Fruit fly (Drosophila melanogaster) whole organism, embryonic: ENCODE measurements around the gene Hr78.

Experiments
- Antp ChIP-seq: fragments of 200-800 bp; sonication (Bioruptor generic); optimal IDR thresholded peaks from 3 replicates; lab custom pipeline; 2016; ENCODE audit warnings: missing biosample characterization, missing genetic modification characterization
- B-H2 ChIP-seq: fragments of 200-800 bp; sonication (Bioruptor generic); optimal IDR thresholded peaks from 2 replicates; lab custom pipeline; 2018; ENCODE audit warnings: missing biosample characterization, mild to moderate bottlenecking, missing genetic modification characterization
- CG11695 ChIP-seq: fragments of 200-800 bp; sonication (Bioruptor generic); IDR thresholded peaks from 3 replicates; pipeline ENCODE4 v1.3.6; 2022; ENCODE audit warnings: missing biosample characterization, missing genetic modification characterization
- CG12155 ChIP-seq: fragments of 200-800 bp; sonication (Bioruptor generic); optimal IDR thresholded peaks from 3 replicates; lab custom pipeline; 2016; ENCODE audit warnings: missing biosample characterization, missing genetic modification characterization
- CG12391 ChIP-seq: fragments of 200-800 bp; sonication (Bioruptor generic); optimal IDR thresholded peaks from 3 replicates; lab custom pipeline; 2018; ENCODE audit warnings: missing biosample characterization, mild to moderate bottlenecking, missing genetic modification characterization, moderate library complexity
- CG12942 ChIP-seq: fragments of 200-800 bp; sonication (Bioruptor generic); optimal IDR thresholded peaks from 3 replicates; lab custom pipeline; 2016; ENCODE audit warnings: missing biosample characterization, missing genetic modification characterization
- CG14860 ChIP-seq: fragments of 200-800 bp; sonication (Bioruptor generic); IDR thresholded peaks from 3 replicates; pipeline ENCODE4 v1.3.6; 2022; ENCODE audit warnings: missing biosample characterization, missing genetic modification characterization; ENCODE audit not compliant: partially characterized antibody
- CG15269 ChIP-seq: fragments of 200-800 bp; sonication (Bioruptor generic); optimal IDR thresholded peaks from 2 replicates; lab custom pipeline; 2018; ENCODE audit warnings: missing biosample characterization, mild to moderate bottlenecking, missing genetic modification characterization, moderate library complexity
- CG17385 ChIP-seq: fragments of 200-800 bp; sonication (Bioruptor generic); optimal IDR thresholded peaks from 3 replicates; lab custom pipeline; 2018; ENCODE audit warnings: missing biosample characterization, mild to moderate bottlenecking, missing genetic modification characterization
- CG17568 ChIP-seq: fragments of 200-800 bp; sonication (Bioruptor generic); optimal IDR thresholded peaks from 2 replicates; lab custom pipeline; 2018; ENCODE audit warnings: missing biosample characterization, mild to moderate bottlenecking, missing genetic modification characterization, moderate library complexity
- CG17802 ChIP-seq: fragments of 200-800 bp; sonication (Bioruptor generic); optimal IDR thresholded peaks from 2 replicates; lab custom pipeline; 2018; ENCODE audit warnings: missing biosample characterization, mild to moderate bottlenecking, missing genetic modification characterization, moderate library complexity
- CG18619 ChIP-seq: fragments of 200-800 bp; sonication (Bioruptor generic); optimal IDR thresholded peaks from 3 replicates; lab custom pipeline; 2017; ENCODE audit warnings: missing biosample characterization, mild to moderate bottlenecking, missing genetic modification characterization
- CG2678 ChIP-seq: fragments of 200-800 bp; sonication (Bioruptor generic); optimal IDR thresholded peaks from 3 replicates; lab custom pipeline; 2019; ENCODE audit warnings: missing biosample characterization, mild to moderate bottlenecking, missing genetic modification characterization, moderate library complexity
- CG4424 ChIP-seq: fragments of 200-800 bp; sonication (Bioruptor generic); optimal IDR thresholded peaks from 3 replicates; lab custom pipeline; 2016; ENCODE audit warnings: missing biosample characterization, missing genetic modification characterization
- CG4617 ChIP-seq: fragments of 200-800 bp; sonication (Bioruptor generic); optimal IDR thresholded peaks from 3 replicates; lab custom pipeline; 2016; ENCODE audit warnings: missing biosample characterization, missing genetic modification characterization, borderline replicate concordance
- CG4730 ChIP-seq: fragments of 200-800 bp; sonication (Bioruptor generic); IDR thresholded peaks from 2 replicates; pipeline ENCODE4 v1.3.6; 2022; ENCODE audit warnings: missing biosample characterization, missing genetic modification characterization
- CG5953 ChIP-seq: fragments of 200-800 bp; sonication (Bioruptor generic); IDR thresholded peaks from 2 replicates; pipeline ENCODE4 v1.3.6; 2022; ENCODE audit warnings: missing biosample characterization, missing genetic modification characterization
- CG7963 ChIP-seq: fragments of 200-800 bp; sonication (Bioruptor generic); IDR thresholded peaks from 3 replicates; pipeline ENCODE4 v1.3.6; 2022; ENCODE audit warnings: missing biosample characterization, missing genetic modification characterization; ENCODE audit not compliant: partially characterized antibody
- CG8359 ChIP-seq: fragments of 200-800 bp; sonication (Bioruptor generic); optimal IDR thresholded peaks from 2 replicates; lab custom pipeline; 2017; ENCODE audit warnings: missing biosample characterization, mild to moderate bottlenecking, missing genetic modification characterization, borderline replicate concordance
- CTCF ChIP-seq: fragments of 200-800 bp; sonication (Bioruptor generic); optimal IDR thresholded peaks from 2 replicates; lab custom pipeline; 2017; ENCODE audit warnings: missing biosample characterization, mild to moderate bottlenecking, missing genetic modification characterization, moderate library complexity
- Dp ChIP-seq: fragments of 200-800 bp; sonication (Bioruptor generic); optimal IDR thresholded peaks from 2 replicates; lab custom pipeline; 2018; ENCODE audit warnings: missing biosample characterization, mild to moderate bottlenecking, missing genetic modification characterization, moderate library complexity
- GATAe ChIP-seq: fragments of 200-800 bp; sonication (Bioruptor generic); conservative IDR thresholded peaks from 2 replicates; pipeline ENCODE4 v1.3.6; 2022; ENCODE audit warnings: missing biosample characterization, missing genetic modification characterization
- H2.0 ChIP-seq: fragments of 200-800 bp; sonication (Bioruptor generic); IDR thresholded peaks from 2 replicates; pipeline ENCODE4 v1.3.6; 2022; ENCODE audit warnings: missing biosample characterization, missing genetic modification characterization
- Hsf ChIP-seq: fragments of 200-800 bp; sonication (Bioruptor generic); optimal IDR thresholded peaks from 3 replicates; lab custom pipeline; 2016; ENCODE audit warnings: missing biosample characterization, missing genetic modification characterization
- Nf-YA ChIP-seq: fragments of 200-800 bp; sonication (Bioruptor generic); IDR thresholded peaks from 2 replicates; pipeline ENCODE4 v1.3.6; 2022; ENCODE audit warnings: missing biosample characterization, missing genetic modification characterization
- Nf-YB ChIP-seq: fragments of 200-800 bp; sonication (Bioruptor generic); optimal IDR thresholded peaks from 3 replicates; lab custom pipeline; 2019; ENCODE audit warnings: missing biosample characterization, mild to moderate bottlenecking, missing genetic modification characterization, moderate library complexity
- Sry-β ChIP-seq: fragments of 200-800 bp; sonication (Bioruptor generic); optimal IDR thresholded peaks from 2 replicates; lab custom pipeline; 2018; ENCODE audit warnings: missing biosample characterization, mild to moderate bottlenecking, missing genetic modification characterization, moderate library complexity
- ab ChIP-seq: fragments of 200-800 bp; sonication (Bioruptor generic); optimal IDR thresholded peaks from 2 replicates; lab custom pipeline; 2016; ENCODE audit warnings: missing biosample characterization, missing genetic modification characterization
- ac ChIP-seq: fragments of 200-800 bp; sonication (Bioruptor generic); optimal IDR thresholded peaks from 3 replicates; lab custom pipeline; 2017; ENCODE audit warnings: missing biosample characterization, mild to moderate bottlenecking, missing genetic modification characterization
- bsh ChIP-seq, 2 experiments: fragments of 200-800 bp; sonication (Bioruptor generic); optimal IDR thresholded peaks; 2 replicates each; lab custom pipeline; 2017 to 2018; ENCODE audit warnings: mild to moderate bottlenecking in 2 of 2, missing biosample characterization in 2 of 2, missing genetic modification characterization in 2 of 2, moderate library complexity in 1 of 2
- cg ChIP-seq: fragments of 200-800 bp; sonication (Bioruptor generic); optimal IDR thresholded peaks from 3 replicates; lab custom pipeline; 2019; ENCODE audit warnings: missing biosample characterization, mild to moderate bottlenecking, missing genetic modification characterization, moderate library complexity
- corto ChIP-seq: fragments of 200-800 bp; sonication (Bioruptor generic); optimal IDR thresholded peaks from 2 replicates; lab custom pipeline; 2016; ENCODE audit warnings: missing biosample characterization, mild to moderate bottlenecking, missing genetic modification characterization, moderate library complexity
- croc ChIP-seq: fragments of 200-800 bp; sonication (Bioruptor generic); conservative IDR thresholded peaks from 3 replicates; pipeline ENCODE4 v1.3.6; 2022; ENCODE audit warnings: missing biosample characterization, missing genetic modification characterization
- crol ChIP-seq: fragments of 200-800 bp; sonication (Bioruptor generic); IDR thresholded peaks from 2 replicates; pipeline ENCODE4 v1.3.6; 2022; ENCODE audit warnings: missing biosample characterization, missing genetic modification characterization
- ems ChIP-seq: fragments of 200-800 bp; sonication (Bioruptor generic); optimal IDR thresholded peaks from 3 replicates; lab custom pipeline; 2016; ENCODE audit warnings: missing biosample characterization, missing genetic modification characterization
- fd102C ChIP-seq: fragments of 200-800 bp; sonication (Bioruptor generic); optimal IDR thresholded peaks from 2 replicates; lab custom pipeline; 2018; ENCODE audit warnings: missing biosample characterization, mild to moderate bottlenecking, missing genetic modification characterization, moderate library complexity
- fd96Cb ChIP-seq: fragments of 200-800 bp; sonication (Bioruptor generic); optimal IDR thresholded peaks from 2 replicates; lab custom pipeline; 2018; ENCODE audit warnings: missing biosample characterization, mild to moderate bottlenecking, missing genetic modification characterization, moderate library complexity
- fu2 ChIP-seq: fragments of 200-800 bp; sonication (Bioruptor generic); optimal IDR thresholded peaks from 2 replicates; lab custom pipeline; 2016; ENCODE audit warnings: missing biosample characterization, missing genetic modification characterization
- ind ChIP-seq: fragments of 200-800 bp; sonication (Bioruptor generic); optimal IDR thresholded peaks from 3 replicates; lab custom pipeline; 2016; ENCODE audit warnings: missing biosample characterization, missing genetic modification characterization
- insv ChIP-seq, 2 experiments: fragments of 200-800 bp; sonication (Bioruptor generic); optimal IDR thresholded peaks; 3 replicates each; lab custom pipeline; 2016 to 2018; ENCODE audit warnings: missing biosample characterization in 2 of 2, missing genetic modification characterization in 2 of 2
- lmd ChIP-seq: fragments of 200-800 bp; sonication (Bioruptor generic); IDR thresholded peaks from 2 replicates; pipeline ENCODE4 v1.3.6; 2022; ENCODE audit warnings: missing biosample characterization, missing genetic modification characterization
- mam ChIP-seq: fragments of 200-800 bp; sonication (Bioruptor generic); optimal IDR thresholded peaks from 3 replicates; lab custom pipeline; 2016; ENCODE audit warnings: missing biosample characterization, missing genetic modification characterization
- nau ChIP-seq: fragments of 200-800 bp; sonication (Bioruptor generic); optimal IDR thresholded peaks from 3 replicates; lab custom pipeline; 2017; ENCODE audit warnings: missing biosample characterization, mild to moderate bottlenecking, missing genetic modification characterization, missing genetic modification reagents
- phol ChIP-seq: fragments of 200-800 bp; sonication (Bioruptor generic); optimal IDR thresholded peaks from 3 replicates; lab custom pipeline; 2018; ENCODE audit warnings: missing biosample characterization, mild to moderate bottlenecking, missing genetic modification characterization, moderate library complexity
- run ChIP-seq: fragments of 200-800 bp; sonication (Bioruptor generic); optimal IDR thresholded peaks from 3 replicates; lab custom pipeline; 2018; ENCODE audit warnings: missing biosample characterization, mild to moderate bottlenecking, missing genetic modification characterization
- scrt ChIP-seq: fragments of 200-800 bp; sonication (Bioruptor generic); optimal IDR thresholded peaks from 2 replicates; lab custom pipeline; 2018; ENCODE audit warnings: missing biosample characterization, mild to moderate bottlenecking, missing genetic modification characterization, moderate library complexity
- sob ChIP-seq: fragments of 200-800 bp; sonication (Bioruptor generic); IDR thresholded peaks from 2 replicates; pipeline ENCODE4 v1.3.6; 2022; ENCODE audit warnings: missing biosample characterization, missing genetic modification characterization
- stc ChIP-seq: fragments of 200-800 bp; sonication (Bioruptor generic); IDR thresholded peaks from 2 replicates; pipeline ENCODE4 v1.3.6; 2022; ENCODE audit warnings: missing biosample characterization, missing genetic modification characterization
- tin ChIP-seq: fragments of 200-800 bp; sonication (Bioruptor generic); optimal IDR thresholded peaks from 3 replicates; lab custom pipeline; 2016; ENCODE audit warnings: missing biosample characterization, missing genetic modification characterization
- trem ChIP-seq: fragments of 200-800 bp; optimal IDR thresholded peaks from 3 replicates; lab custom pipeline; 2019; ENCODE audit warnings: missing biosample characterization, mild to moderate bottlenecking, missing genetic modification characterization, moderate library complexity
- zen2 ChIP-seq: fragments of 200-800 bp; sonication (Bioruptor generic); IDR thresholded peaks from 3 replicates; pipeline ENCODE4 v1.3.6; 2022; ENCODE audit warnings: missing biosample characterization, missing genetic modification characterization; ENCODE audit not compliant: partially characterized antibody

The Hr78 gene

dm6 chr3L:21453623-21454022 lies 43.7 kb downstream of the Hr78 start (continued):
- TF ChIP-seq zen2 (GFP tag; lab: Robert Waterston, UW) (no peak), ems (GFP tag; lab: Kevin White, UChicago) (peak; percentile 41), Sry-β (GFP tag; lab: Kevin White, UChicago) (no peak), CG12391 (tag; lab: Kevin White, UChicago) (peak; percentile 75), CG18619 (GFP tag; lab: Kevin White, UChicago) (peak; percentile 9), B-H2 (no peak), CG17385 (GFP tag; lab: Kevin White, UChicago) (peak; percentile 18), Nf-YB (GFP tag; lab: Kevin White, UChicago) (peak; percentile 36), nau (GFP tag; lab: Kevin White, UChicago) (no peak), GATAe (GFP tag; lab: Robert Waterston, UW) (no peak), insv (GFP tag; optimal IDR thresholded peaks at IDR 0.05; lab: Kevin White, UChicago) (no peak), trem (tag; lab: Kevin White, UChicago) (peak; percentile 65), corto (no peak), cg (GFP tag; lab: Kevin White, UChicago) (no peak), croc (GFP tag; lab: Robert Waterston, UW) (peak; percentile 84), CG5953 (GFP tag; lab: Robert Waterston, UW) (no peak), fu2 (GFP tag; lab: Kevin White, UChicago) (no peak), lmd (no peak), run (no peak), CG8359 (peak; percentile 29), Hsf (GFP tag; lab: Kevin White, UChicago) (peak; percentile 57), CG4617 (GFP tag; lab: Kevin White, UChicago) (no peak), fd96Cb (tag; lab: Kevin White, UChicago) (peak; percentile 64), crol (GFP tag; lab: Robert Waterston, UW) (no peak), CG17802 (no peak), fd102C (GFP tag; lab: Kevin White, UChicago) (no peak), CTCF (GFP tag; lab: Kevin White, UChicago) (no peak), CG4424 (GFP tag; lab: Kevin White, UChicago) (peak; percentile 75), bsh (GFP tag; optimal IDR thresholded peaks at IDR 0.05; lab: Kevin White, UChicago) (peak; percentile 32 to 84), CG12942 (GFP tag; lab: Kevin White, UChicago) (no peak), CG17568 (no peak), CG2678 (tag; lab: Kevin White, UChicago) (peak; percentile 58), CG7963 (GFP tag; lab: Robert Waterston, UW) (no peak), CG12155 (GFP tag; lab: Kevin White, UChicago) (peak; percentile 26), scrt (no peak), sob (no peak), CG4730 (no peak), ab (GFP tag; lab: Kevin White, UChicago) (no peak), mam (GFP tag; lab: Kevin White, UChicago) (no peak), tin (GFP tag; lab: Kevin White, UChicago) (peak; percentile 60), CG14860 (no peak), CG11695 (no peak), Nf-YA (no peak), H2.0 (peak; percentile 38), Antp (GFP tag; lab: Kevin White, UChicago) (peak; percentile 65), stc (GFP tag; lab: Robert Waterston, UW) (no peak; the same call in 1 of the 2 replicates), ind (GFP tag; lab: Kevin White, UChicago) (peak; percentile 11), Dp (GFP tag; lab: Kevin White, UChicago) (no peak), ac (GFP tag; lab: Kevin White, UChicago) (peak; percentile 76), phol (tag; lab: Kevin White, UChicago) (peak; percentile 68), CG15269 (tag; lab: Kevin White, UChicago) (no peak)
